Worm (Caenorhabditis elegans) whole organism, midembryonic: ENCODE data around the gene F02D8.1.

ENCODE experiments used
- cog-1 ChIP-seq: sonication (generic microtip); optimal IDR thresholded peaks from 2 replicates; lab custom pipeline; 2016; ENCODE audit warnings: missing genetic modification characterization, missing compliant biosample characterization
- flt-1 ChIP-seq: fragments of 200-800 bp; sonication (Bioruptor generic); IDR thresholded peaks from 2 replicates; pipeline ENCODE4 v1.3.6; 2022; ENCODE audit warnings: missing genetic modification characterization, missing compliant biosample characterization
- klf-2 ChIP-seq: fragments of 200-800 bp; sonication (Bioruptor generic); conservative IDR thresholded peaks from 2 replicates; pipeline ENCODE4 v1.3.6; 2022; ENCODE audit warnings: missing genetic modification reagents, missing genetic modification characterization, missing compliant biosample characterization
- ref-1 ChIP-seq: fragments of 200-800 bp; sonication (Bioruptor generic); conservative IDR thresholded peaks from 2 replicates; pipeline ENCODE4 v1.3.6; 2022; ENCODE audit warnings: missing genetic modification reagents, missing genetic modification characterization, missing compliant biosample characterization
- tab-1 ChIP-seq: fragments of 200-800 bp; sonication (Bioruptor generic); IDR thresholded peaks from 2 replicates; pipeline ENCODE4 v1.3.6; 2022; ENCODE audit warnings: missing genetic modification characterization, missing compliant biosample characterization
- ztf-29 ChIP-seq: fragments of 200-800 bp; sonication (Bioruptor generic); IDR thresholded peaks from 2 replicates; pipeline ENCODE4 v1.3.6; 2022; ENCODE audit warnings: missing genetic modification reagents, missing genetic modification characterization, missing compliant biosample characterization

ce11 chrV:14991489-14991888 lies 13.0 kb upstream of the F02D8.1 start:
- TF ChIP-seq klf-2 (GFP tag; lab: Robert Waterston, UW) = no peak
- no peak for TF ChIP-seq cog-1 (tag; lab: Kevin White, UChicago)
- TF ChIP-seq ref-1 (GFP tag; lab: Robert Waterston, UW) = no peak
- TF ChIP-seq ztf-29 (GFP tag; lab: Robert Waterston, UW) = no peak
- no peak for TF ChIP-seq flt-1
- TF ChIP-seq tab-1 (GFP tag; lab: Robert Waterston, UW) = no peak
